Fruit fly (Drosophila melanogaster) whole organism, embryonic: ENCODE results near the gene dally.
A peak's percentile ranks its signal among the peaks of the same experiment; 100 is the strongest.

Experiments used
- Blimp-1 ChIP-seq: fragments of 200-800 bp; sonication (Bioruptor generic); optimal IDR thresholded peaks from 3 replicates; lab custom pipeline; 2018; ENCODE audit warnings: missing biosample characterization, missing genetic modification characterization, mild to moderate bottlenecking, moderate library complexity, missing genetic modification reagents
- CG10654 ChIP-seq: fragments of 200-800 bp; sonication (Bioruptor generic); optimal IDR thresholded peaks from 2 replicates; lab custom pipeline; 2016; ENCODE audit warnings: missing biosample characterization, missing genetic modification characterization
- CG13287 ChIP-seq: fragments of 200-800 bp; sonication (Bioruptor generic); IDR thresholded peaks from 2 replicates; pipeline ENCODE4 v1.3.6; 2022; ENCODE audit warnings: missing biosample characterization, missing genetic modification characterization; ENCODE audit not compliant: partially characterized antibody
- CG15269 ChIP-seq: fragments of 200-800 bp; sonication (Bioruptor generic); optimal IDR thresholded peaks from 2 replicates; lab custom pipeline; 2018; ENCODE audit warnings: missing biosample characterization, mild to moderate bottlenecking, missing genetic modification characterization, moderate library complexity
- CG15514 ChIP-seq: fragments of 200-800 bp; sonication (Bioruptor generic); optimal IDR thresholded peaks from 3 replicates; lab custom pipeline; 2017; ENCODE audit warnings: missing biosample characterization, missing genetic modification characterization, mild to moderate bottlenecking, moderate library complexity, missing genetic modification reagents
- CG1603 ChIP-seq: fragments of 200-800 bp; sonication (Bioruptor generic); optimal IDR thresholded peaks from 2 replicates; lab custom pipeline; 2019; ENCODE audit warnings: missing biosample characterization, mild to moderate bottlenecking, missing genetic modification characterization, moderate library complexity
- CG17829 ChIP-seq: fragments of 200-800 bp; optimal IDR thresholded peaks from 2 replicates; lab custom pipeline; 2019; ENCODE audit warnings: missing biosample characterization, mild to moderate bottlenecking, missing genetic modification characterization, moderate library complexity
- CG2678 ChIP-seq: fragments of 200-800 bp; sonication (Bioruptor generic); optimal IDR thresholded peaks from 3 replicates; lab custom pipeline; 2019; ENCODE audit warnings: missing biosample characterization, mild to moderate bottlenecking, missing genetic modification characterization, moderate library complexity
- CG32767 ChIP-seq: fragments of 200-800 bp; sonication (Bioruptor generic); IDR thresholded peaks from 2 replicates; pipeline ENCODE4 v1.3.6; 2022; ENCODE audit warnings: missing biosample characterization, missing genetic modification characterization
- CG34376 ChIP-seq: fragments of 200-800 bp; sonication (Bioruptor generic); optimal IDR thresholded peaks from 2 replicates; lab custom pipeline; 2018; ENCODE audit warnings: missing biosample characterization, mild to moderate bottlenecking, missing genetic modification characterization
- CG4820 ChIP-seq: fragments of 200-800 bp; sonication (Bioruptor generic); optimal IDR thresholded peaks from 3 replicates; lab custom pipeline; 2016; ENCODE audit warnings: missing biosample characterization, missing genetic modification characterization
- CG8359 ChIP-seq: fragments of 200-800 bp; sonication (Bioruptor generic); optimal IDR thresholded peaks from 2 replicates; lab custom pipeline; 2017; ENCODE audit warnings: missing biosample characterization, mild to moderate bottlenecking, missing genetic modification characterization, borderline replicate concordance
- CG9437 ChIP-seq: fragments of 200-800 bp; sonication (Bioruptor generic); optimal IDR thresholded peaks from 2 replicates; lab custom pipeline; 2018; ENCODE audit warnings: missing biosample characterization, mild to moderate bottlenecking, missing genetic modification characterization
- Dref ChIP-seq: fragments of 200-800 bp; sonication (Bioruptor generic); IDR thresholded peaks from 2 replicates; pipeline ENCODE4 v1.3.6; 2022; ENCODE audit warnings: missing biosample characterization, missing genetic modification characterization
- Drgx ChIP-seq: fragments of 200-800 bp; sonication (Bioruptor generic); IDR thresholded peaks from 2 replicates; pipeline ENCODE4 v1.3.6; 2022; ENCODE audit warnings: missing biosample characterization, missing genetic modification characterization
- HLH3B ChIP-seq: fragments of 200-800 bp; sonication (Bioruptor generic); IDR thresholded peaks from 2 replicates; pipeline ENCODE4 v1.3.6; 2022; ENCODE audit warnings: missing biosample characterization, missing genetic modification characterization
- HmgZ ChIP-seq: fragments of 200-800 bp; sonication (Bioruptor generic); optimal IDR thresholded peaks from 2 replicates; lab custom pipeline; 2018; ENCODE audit warnings: missing biosample characterization, mild to moderate bottlenecking, missing genetic modification characterization
- Hr78 ChIP-seq, 2 experiments: fragments of 200-800 bp in 1 of 2; fragments of >200 bp in 1 of 2; sonication (Bioruptor generic) in 1 of 2; optimal IDR thresholded peaks; 2 replicates each; lab custom pipeline; 2017 to 2019; ENCODE audit warnings: missing biosample characterization in 2 of 2, missing genetic modification characterization in 2 of 2, mild to moderate bottlenecking in 1 of 2, moderate library complexity in 1 of 2
- MBD-R2 ChIP-seq: fragments of 200-800 bp; sonication (Bioruptor generic); IDR thresholded peaks from 2 replicates; pipeline ENCODE4 v1.3.6; 2022; ENCODE audit warnings: missing biosample characterization, missing genetic modification characterization
- Med ChIP-seq: fragments of 200-800 bp; sonication (Bioruptor generic); peaks from one replicate; lab custom pipeline; 2016; ENCODE audit warnings: missing biosample characterization, missing genetic modification characterization, mild to moderate bottlenecking, inconsistent platforms, moderate library complexity
- Nf-YB ChIP-seq: fragments of 200-800 bp; sonication (Bioruptor generic); optimal IDR thresholded peaks from 3 replicates; lab custom pipeline; 2019; ENCODE audit warnings: missing biosample characterization, mild to moderate bottlenecking, missing genetic modification characterization, moderate library complexity
- Sox100B ChIP-seq: fragments of 200-800 bp; sonication (Bioruptor generic); optimal IDR thresholded peaks from 3 replicates; lab custom pipeline; 2018; ENCODE audit warnings: missing biosample characterization, mild to moderate bottlenecking, missing genetic modification characterization
- Sry-δ ChIP-seq: fragments of 200-800 bp; sonication (Bioruptor generic); optimal IDR thresholded peaks from 2 replicates; lab custom pipeline; 2016; ENCODE audit warnings: missing biosample characterization, missing genetic modification characterization
- amos ChIP-seq: fragments of 200-800 bp; sonication (Bioruptor generic); IDR thresholded peaks from 2 replicates; pipeline ENCODE4 v1.3.6; 2022; ENCODE audit warnings: missing biosample characterization, missing genetic modification characterization; ENCODE audit not compliant: partially characterized antibody
- bigmax ChIP-seq: fragments of 200-800 bp; sonication (Bioruptor generic); optimal IDR thresholded peaks from 2 replicates; lab custom pipeline; 2018; ENCODE audit warnings: missing biosample characterization, mild to moderate bottlenecking, missing genetic modification characterization
- bsh ChIP-seq, 2 experiments: fragments of 200-800 bp; sonication (Bioruptor generic); optimal IDR thresholded peaks; 2 replicates each; lab custom pipeline; 2017 to 2018; ENCODE audit warnings: mild to moderate bottlenecking in 2 of 2, missing biosample characterization in 2 of 2, missing genetic modification characterization in 2 of 2, moderate library complexity in 1 of 2
- cato ChIP-seq: fragments of 200-800 bp; sonication (Bioruptor generic); optimal IDR thresholded peaks from 2 replicates; lab custom pipeline; 2016; ENCODE audit warnings: missing biosample characterization, missing genetic modification characterization, borderline replicate concordance
- chinmo ChIP-seq: fragments of 200-800 bp; sonication (Bioruptor generic); IDR thresholded peaks from 4 replicates; pipeline ENCODE4 v1.3.6; 2022; ENCODE audit warnings: missing biosample characterization, missing genetic modification characterization; ENCODE audit not compliant: partially characterized antibody
- exex ChIP-seq: fragments of 200-800 bp; sonication (Bioruptor generic); optimal IDR thresholded peaks from 4 replicates; lab custom pipeline; 2018; ENCODE audit warnings: missing biosample characterization, mild to moderate bottlenecking, missing genetic modification characterization, moderate library complexity
- fru ChIP-seq: fragments of >200 bp; optimal IDR thresholded peaks from 2 replicates; lab custom pipeline; 2017
- ftz-f1 ChIP-seq: fragments of 200-800 bp; sonication (Bioruptor generic); optimal IDR thresholded peaks from 2 replicates; lab custom pipeline; 2016; ENCODE audit warnings: missing biosample characterization, missing genetic modification characterization
- grn ChIP-seq: fragments of 200-800 bp; sonication (Bioruptor generic); optimal IDR thresholded peaks from 3 replicates; lab custom pipeline; 2017; ENCODE audit warnings: missing biosample characterization, missing genetic modification characterization
- lbe ChIP-seq: fragments of 200-800 bp; sonication (Bioruptor generic); optimal IDR thresholded peaks from 2 replicates; lab custom pipeline; 2016; ENCODE audit warnings: missing biosample characterization, mild to moderate bottlenecking, missing genetic modification characterization
- mirr ChIP-seq: fragments of 200-800 bp; sonication (Bioruptor generic); optimal IDR thresholded peaks from 3 replicates; lab custom pipeline; 2018; ENCODE audit warnings: missing biosample characterization, mild to moderate bottlenecking, missing genetic modification characterization
- nom ChIP-seq: fragments of 200-800 bp; sonication (Bioruptor generic); optimal IDR thresholded peaks from 2 replicates; lab custom pipeline; 2017; ENCODE audit warnings: missing biosample characterization, missing genetic modification characterization, mild to moderate bottlenecking, moderate library complexity, missing genetic modification reagents
- oc ChIP-seq: fragments of 200-800 bp; sonication (Bioruptor generic); optimal IDR thresholded peaks from 2 replicates; lab custom pipeline; 2018; ENCODE audit warnings: missing biosample characterization, mild to moderate bottlenecking, missing genetic modification characterization, moderate library complexity
- sens ChIP-seq: fragments of 200-800 bp; sonication (Bioruptor generic); peaks from one replicate; lab custom pipeline; 2016; ENCODE audit warnings: missing biosample characterization, missing genetic modification characterization
- seq ChIP-seq: fragments of 200-800 bp; sonication (Bioruptor generic); IDR thresholded peaks from 2 replicates; pipeline ENCODE4 v1.3.6; 2022; ENCODE audit warnings: missing biosample characterization, missing genetic modification characterization
- sug ChIP-seq: fragments of 200-800 bp; optimal IDR thresholded peaks from 2 replicates; lab custom pipeline; 2019; ENCODE audit warnings: missing biosample characterization, mild to moderate bottlenecking, missing genetic modification characterization, moderate library complexity
- vvl ChIP-seq: fragments of 200-800 bp; sonication (Bioruptor generic); IDR thresholded peaks from 2 replicates; pipeline ENCODE4 v1.3.6; 2022; ENCODE audit warnings: missing biosample characterization, missing genetic modification characterization

dally gene

dm6 chr3L:8780723-8781296, 46.5 kb upstream of the dally start:
- TF ChIP-seq sens (GFP tag; lab: Kevin White, UChicago) (peak; percentile 38), Med (GFP tag; lab: Kevin White, UChicago) (peak; percentile 72), chinmo (GFP tag; lab: Robert Waterston, UW) (0 out of 4 replicates have a peak, but pooled peaks have one; percentile 57), cato (GFP tag; lab: Kevin White, UChicago) (no peak), seq (GFP tag; lab: Robert Waterston, UW) (no peak), vvl (peak; percentile 61; the same call in 1 of the 2 replicates), oc (tag; lab: Kevin White, UChicago) (peak; percentile 32), CG10654 (GFP tag; lab: Kevin White, UChicago) (no peak)

- TF ChIP-seq Drgx (GFP tag; lab: Robert Waterston, UW) (peak; percentile 41), bsh (GFP tag; optimal IDR thresholded peaks at IDR 0.05; lab: Kevin White, UChicago) (peak in 1 of 2 experiments; percentile 34), CG13287 (GFP tag; lab: Robert Waterston, UW) (no peak), Blimp-1 (GFP tag; lab: Kevin White, UChicago) (peak; percentile 19), HLH3B (GFP tag; lab: Robert Waterston, UW) (0 out of 2 replicates have a peak, but pooled peaks have one; percentile 4), CG32767 (GFP tag; lab: Robert Waterston, UW) (no peak), HmgZ (tag; lab: Kevin White, UChicago) (no peak), sens (GFP tag; lab: Kevin White, UChicago) (peak; percentile 29), mirr (no peak)
These were observed 45.3 kb upstream of the dally start for dm6 chr3L:8781993-8782392.

dm6 chr3L:8783299-8783698, 44.0 kb upstream of the dally start:
- TF ChIP-seq Drgx (GFP tag; lab: Robert Waterston, UW) (0 out of 2 replicates have a peak, but pooled peaks have one; percentile 16), CG17829 (tag; lab: Kevin White, UChicago) (no peak), bsh (GFP tag; optimal IDR thresholded peaks at IDR 0.05; lab: Kevin White, UChicago) (peak in 1 of 2 experiments; percentile 24), nom (GFP tag; lab: Kevin White, UChicago) (peak; percentile 5)

dm6 chr3L:8787240-8787639, 40.1 kb upstream of the dally start:
- TF ChIP-seq lbe (GFP tag; lab: Kevin White, UChicago) (no peak), MBD-R2 (0 out of 2 replicates have a peak, but pooled peaks have one; percentile 11), CG32767 (GFP tag; lab: Robert Waterston, UW) (no peak), CG1603 (no peak), ftz-f1 (GFP tag; lab: Kevin White, UChicago) (no peak), cato (GFP tag; lab: Kevin White, UChicago) (no peak), CG9437 (GFP tag; lab: Kevin White, UChicago) (peak; percentile 98), CG8359 (GFP tag; lab: Kevin White, UChicago) (peak; percentile 85), CG15514 (GFP tag; lab: Kevin White, UChicago) (peak; percentile 14), Nf-YB (GFP tag; lab: Kevin White, UChicago) (no peak)

- TF ChIP-seq amos (no peak), Sry-δ (GFP tag; lab: Kevin White, UChicago) (no peak), CG34376 (GFP tag; lab: Kevin White, UChicago) (peak; percentile 84), CG4820 (GFP tag; lab: Kevin White, UChicago) (no peak), Hr78 (GFP tag; optimal IDR thresholded peaks at IDR 0.05; lab: Kevin White, UChicago) (peak in 1 of 2 experiments; percentile 13), Sox100B (GFP tag; lab: Kevin White, UChicago) (no peak), mirr (peak; percentile 33), grn (GFP tag; lab: Kevin White, UChicago) (peak; percentile 69), sens (GFP tag; lab: Kevin White, UChicago) (peak; percentile 40), fru (lab: Kevin White, UChicago) (no peak), Dref (GFP tag; lab: Robert Waterston, UW) (no peak), CG15269 (tag; lab: Kevin White, UChicago) (no peak), bigmax (GFP tag; lab: Kevin White, UChicago) (peak; percentile 59), exex (peak; percentile 94), sug (peak; percentile 44), CG2678 (tag; lab: Kevin White, UChicago) (peak; percentile 6)
These were observed 39.6 kb upstream of the dally start for dm6 chr3L:8787701-8788100.
